Fruit fly (Drosophila melanogaster): ENCODE data around the gene CG12084.

CG12084 gene

dm6 chr3L:1450940-1451339 lies 45.5 kb downstream of the CG12084 start (continued):
- no peak for TF ChIP-seq fkh (GFP tag; optimal IDR thresholded peaks at IDR 0.05)
- TF ChIP-seq Eip93F (GFP tag; optimal IDR thresholded peaks at IDR 0.05), result no peak
- TF ChIP-seq Eip75B (GFP tag; optimal IDR thresholded peaks at IDR 0.05), result peak; percentile 19
- TF ChIP-seq CG3919 (GFP tag; optimal IDR thresholded peaks at IDR 0.05), result peak; percentile 29
- no peak for TF ChIP-seq CG6854 (GFP tag; optimal IDR thresholded peaks at IDR 0.05)
- TF ChIP-seq CG11902 (GFP tag; optimal IDR thresholded peaks at IDR 0.05), result no peak
- no peak for TF ChIP-seq CG6276 (GFP tag; optimal IDR thresholded peaks at IDR 0.05)
- TF ChIP-seq CG6808 (GFP tag; optimal IDR thresholded peaks at IDR 0.05), result no peak
- no peak for TF ChIP-seq CG9139 (GFP tag; optimal IDR thresholded peaks at IDR 0.05)
- TF ChIP-seq CG8119 (GFP tag; IDR thresholded peaks at IDR 0.05), result peak; percentile 48; the same call in 1 of the 3 replicates
- TF ChIP-seq Gug (GFP tag; IDR thresholded peaks at IDR 0.05), result 0 out of 2 replicates have a peak, but pooled peaks have one; percentile 20

dm6 chr3L:1447803-1448517 lies 48.5 kb downstream of the CG12084 start:
- TF ChIP-seq CG9139 (GFP tag; optimal IDR thresholded peaks at IDR 0.05) (no peak), CG15336 (GFP tag; IDR thresholded peaks at IDR 0.05) (no peak), Ets21C (GFP tag; optimal IDR thresholded peaks at IDR 0.05) (no peak), CG34406 (GFP tag; optimal IDR thresholded peaks at IDR 0.05) (no peak), CG11762 (GFP tag; optimal IDR thresholded peaks at IDR 0.05; ENCODE audit: insufficient read depth) (no peak), Blimp-1 (GFP tag; optimal IDR thresholded peaks at IDR 0.05) (no peak), fkh (GFP tag; optimal IDR thresholded peaks at IDR 0.05) (no peak), CG11902 (GFP tag; optimal IDR thresholded peaks at IDR 0.05) (no peak), dsx (GFP tag; optimal IDR thresholded peaks at IDR 0.05; ENCODE audit: poor library complexity, severe bottlenecking) (no peak), Lpt (GFP tag; optimal IDR thresholded peaks at IDR 0.05) (no peak), CG16779 (tag; optimal IDR thresholded peaks at IDR 0.05) (no peak), Smox (GFP tag; optimal IDR thresholded peaks at IDR 0.05) (no peak), Gug (GFP tag; IDR thresholded peaks at IDR 0.05) (no peak), CG6276 (GFP tag; optimal IDR thresholded peaks at IDR 0.05) (no peak), eg (GFP tag; IDR thresholded peaks at IDR 0.05) (no peak), CG7368 (GFP tag; optimal IDR thresholded peaks at IDR 0.05) (no peak), CG8632 (GFP tag; optimal IDR thresholded peaks at IDR 0.05) (no peak), vri (GFP tag; optimal IDR thresholded peaks at IDR 0.05) (no peak)

- TF ChIP-seq CG6163 (GFP tag; IDR thresholded peaks at IDR 0.05), result peak; percentile 93
- no peak for TF ChIP-seq fkh (GFP tag; optimal IDR thresholded peaks at IDR 0.05)
- TF ChIP-seq dac (GFP tag; optimal IDR thresholded peaks at IDR 0.05), result no peak
- peak; percentile 95 for TF ChIP-seq lz (GFP tag; optimal IDR thresholded peaks at IDR 0.05)
- TF ChIP-seq CG6854 (GFP tag; optimal IDR thresholded peaks at IDR 0.05), result peak; percentile 93
- TF ChIP-seq CG3919 (GFP tag; optimal IDR thresholded peaks at IDR 0.05), result peak; percentile 85
- peak; percentile 57 to 72 for TF ChIP-seq ss (GFP tag; optimal IDR thresholded peaks at IDR 0.05)
- TF ChIP-seq CG1621 (tag; optimal IDR thresholded peaks at IDR 0.05), result peak; percentile 41
- TF ChIP-seq CG16779 (tag; optimal IDR thresholded peaks at IDR 0.05), result no peak
- peak; percentile 98 for TF ChIP-seq Hr39 (GFP tag; optimal IDR thresholded peaks at IDR 0.05)
- peak; percentile 98 for TF ChIP-seq Met (GFP tag; optimal IDR thresholded peaks at IDR 0.05)
- peak; percentile 97 for TF ChIP-seq Eip78C (GFP tag)
- peak; percentile 96 for TF ChIP-seq Sox14 (GFP tag; optimal IDR thresholded peaks at IDR 0.05)
- TF ChIP-seq vri (GFP tag; optimal IDR thresholded peaks at IDR 0.05), result peak; percentile 98
- TF ChIP-seq Eip75B (GFP tag; optimal IDR thresholded peaks at IDR 0.05), result peak; percentile 91
- TF ChIP-seq Gug (GFP tag; IDR thresholded peaks at IDR 0.05), result peak; percentile 69
- peak; percentile 55 for TF ChIP-seq spab (GFP tag; optimal IDR thresholded peaks at IDR 0.05)
- TF ChIP-seq CG8632 (GFP tag; optimal IDR thresholded peaks at IDR 0.05), result peak; percentile 88
- peak; percentile 89 for TF ChIP-seq pdm3 (GFP tag; optimal IDR thresholded peaks at IDR 0.05)
- peak; percentile 97 for TF ChIP-seq topi (GFP tag; optimal IDR thresholded peaks at IDR 0.05)
- TF ChIP-seq achi (GFP tag; optimal IDR thresholded peaks at IDR 0.05), result peak; percentile 81
- TF ChIP-seq Sox15 (GFP tag; optimal IDR thresholded peaks at IDR 0.05), result peak; percentile 80
- TF ChIP-seq Ets21C (GFP tag; optimal IDR thresholded peaks at IDR 0.05), result peak; percentile 95
- peak; percentile 62 for TF ChIP-seq CG11762 (GFP tag; optimal IDR thresholded peaks at IDR 0.05; ENCODE audit: insufficient read depth)
- TF ChIP-seq salr (GFP tag; optimal IDR thresholded peaks at IDR 0.05), result peak; percentile 58 to 66
- TF ChIP-seq cyc (GFP tag; optimal IDR thresholded peaks at IDR 0.05), result peak; percentile 96
- TF ChIP-seq Blimp-1 (GFP tag; optimal IDR thresholded peaks at IDR 0.05), result peak; percentile 86
- peak; percentile 87 for TF ChIP-seq acj6 (GFP tag; optimal IDR thresholded peaks at IDR 0.05)
- TF ChIP-seq CG7368 (GFP tag; optimal IDR thresholded peaks at IDR 0.05), result peak; percentile 67
- no peak for TF ChIP-seq CG11294 (GFP tag; IDR thresholded peaks at IDR 0.05)
- peak; percentile 85 for TF ChIP-seq CG11902 (GFP tag; optimal IDR thresholded peaks at IDR 0.05)
- TF ChIP-seq CG9139 (GFP tag; optimal IDR thresholded peaks at IDR 0.05), result no peak
- TF ChIP-seq CG32006 (GFP tag; optimal IDR thresholded peaks at IDR 0.05), result peak; percentile 58
- peak; percentile 99 for TF ChIP-seq svp (GFP tag)
Observed at dm6 chr3L:1442906-1443305, 53.5 kb downstream of the CG12084 start.

Data from whole organism, prepupa.